Fruit fly (Drosophila melanogaster): Measurements from ENCODE around the gene Fum3.

The Fum3 gene

DNA sequence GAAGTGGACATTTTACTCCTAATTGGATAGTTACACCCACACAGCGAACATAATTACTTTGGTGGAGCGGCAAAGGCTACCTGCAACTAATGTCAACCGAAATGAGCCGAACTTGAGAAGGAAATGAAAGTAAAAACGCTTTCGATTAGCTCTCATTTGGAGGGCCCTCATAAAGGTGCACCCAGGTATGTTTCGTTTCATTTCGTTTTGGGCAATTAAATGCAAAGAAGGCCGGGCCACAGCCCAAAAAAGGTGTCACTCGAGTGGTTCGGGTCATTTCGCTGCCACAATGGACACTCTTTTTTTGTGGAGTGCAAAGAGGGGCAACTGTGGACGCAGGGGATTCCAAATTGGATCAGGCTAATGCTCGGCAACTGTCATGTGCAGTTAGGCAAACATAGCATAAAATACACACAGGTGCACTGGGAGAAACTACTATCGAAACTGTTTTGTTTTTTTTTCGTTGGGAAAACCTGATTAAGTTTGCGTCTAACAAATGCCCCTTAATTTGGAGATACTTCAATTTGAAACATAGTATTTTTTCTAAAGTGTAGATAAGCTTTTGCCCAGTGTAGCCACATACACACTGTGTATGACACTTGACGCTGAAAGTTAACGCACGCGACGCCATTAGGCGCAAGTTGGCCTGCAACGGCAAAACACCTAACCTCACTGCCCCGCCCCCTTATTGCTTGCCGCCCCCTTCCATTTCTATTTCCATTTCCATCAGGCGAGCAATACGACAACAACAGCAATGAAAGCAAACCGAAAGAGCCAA, 49.0 kb downstream of the Fum3 start (continued):
- TF ChIP-seq ap (GFP tag; IDR thresholded peaks at IDR 0.05) = peak; percentile 92
- peak; percentile 92 for TF ChIP-seq pnt (GFP tag; optimal IDR thresholded peaks at IDR 0.05)
- TF ChIP-seq CG11398 (GFP tag; optimal IDR thresholded peaks at IDR 0.05) = peak; percentile 74
- peak; percentile 59 for TF ChIP-seq Usf (GFP tag; optimal IDR thresholded peaks at IDR 0.05)
- peak; percentile 49 for TF ChIP-seq CG3065 (GFP tag; optimal IDR thresholded peaks at IDR 0.05)
- TF ChIP-seq CG5180 (GFP tag; optimal IDR thresholded peaks at IDR 0.05) = peak; percentile 64
- peak; percentile 10; the same call in 1 of the 2 replicates for TF ChIP-seq CG9932 (GFP tag; IDR thresholded peaks at IDR 0.05)
- peak; percentile 79 for TF ChIP-seq CG15696 (tag; optimal IDR thresholded peaks at IDR 0.05)
- TF ChIP-seq C15 (GFP tag; IDR thresholded peaks at IDR 0.05) = peak; percentile 84; the same call in 2 of the 3 replicates
- TF ChIP-seq CG6683 (GFP tag; optimal IDR thresholded peaks at IDR 0.05) = no peak
- peak; percentile 81 for TF ChIP-seq maf-S (GFP tag; optimal IDR thresholded peaks at IDR 0.05)
- TF ChIP-seq stc (GFP tag; IDR thresholded peaks at IDR 0.05) = peak; percentile 94
- TF ChIP-seq chif (GFP tag; optimal IDR thresholded peaks at IDR 0.05) = peak; percentile 85 to 87
- no peak for TF ChIP-seq CG2129 (GFP tag; IDR thresholded peaks at IDR 0.05; ENCODE audit: partially characterized antibody)
- no peak for TF ChIP-seq cg (GFP tag; optimal IDR thresholded peaks at IDR 0.05)
- peak; percentile 66 for TF ChIP-seq CG12155 (GFP tag; optimal IDR thresholded peaks at IDR 0.05)
- peak; percentile 92 for TF ChIP-seq Mrtf (GFP tag; IDR thresholded peaks at IDR 0.05)
- TF ChIP-seq hb (GFP tag; IDR thresholded peaks at IDR 0.05; ENCODE audit: partially characterized antibody) = no peak
- TF ChIP-seq CG10959 (GFP tag; IDR thresholded peaks at IDR 0.05) = peak; percentile 96
- TF ChIP-seq CG1832 (GFP tag; optimal IDR thresholded peaks at IDR 0.05) = no peak
- peak; percentile 92 for TF ChIP-seq jumu (GFP tag; optimal IDR thresholded peaks at IDR 0.05)
- TF ChIP-seq danr (GFP tag; IDR thresholded peaks at IDR 0.05) = peak; percentile 89
- peak; percentile 81 for TF ChIP-seq CG11696 (GFP tag; IDR thresholded peaks at IDR 0.05)
- TF ChIP-seq trh (GFP tag; optimal IDR thresholded peaks at IDR 0.05) = peak; percentile 70
- peak; percentile 64 for TF ChIP-seq CG16815 (GFP tag; optimal IDR thresholded peaks at IDR 0.05)
- TF ChIP-seq luna (GFP tag; optimal IDR thresholded peaks at IDR 0.05) = no peak
- no peak for TF ChIP-seq usp (GFP tag; optimal IDR thresholded peaks at IDR 0.05)
- no peak for TF ChIP-seq pita (GFP tag; optimal IDR thresholded peaks at IDR 0.05)
- TF ChIP-seq BEAF-32 (GFP tag; optimal IDR thresholded peaks at IDR 0.05) = no peak
- TF ChIP-seq CG11695 (GFP tag; IDR thresholded peaks at IDR 0.05) = peak; percentile 84
- no peak for TF ChIP-seq CG7963 (GFP tag; IDR thresholded peaks at IDR 0.05; ENCODE audit: partially characterized antibody)
- peak; percentile 90 for TF ChIP-seq unpg (GFP tag; optimal IDR thresholded peaks at IDR 0.05)
- no peak for TF ChIP-seq mld (GFP tag; IDR thresholded peaks at IDR 0.05; ENCODE audit: partially characterized antibody)
- peak; percentile 68 for TF ChIP-seq Taf1 (GFP tag; IDR thresholded peaks at IDR 0.05)
- TF ChIP-seq H15 (GFP tag; IDR thresholded peaks at IDR 0.05) = peak; percentile 93
- peak; percentile 64 for TF ChIP-seq CG15269 (tag; optimal IDR thresholded peaks at IDR 0.05)
- TF ChIP-seq CG4820 (GFP tag; optimal IDR thresholded peaks at IDR 0.05) = peak; percentile 94
- peak; percentile 80 for TF ChIP-seq seq (GFP tag; IDR thresholded peaks at IDR 0.05)
- TF ChIP-seq twi (tag; optimal IDR thresholded peaks at IDR 0.05) = no peak
- TF ChIP-seq sr (GFP tag; IDR thresholded peaks at IDR 0.05) = peak; percentile 80
- peak; percentile 59 for TF ChIP-seq Bdp1 (GFP tag; optimal IDR thresholded peaks at IDR 0.05)
- no peak for TF ChIP-seq h (optimal IDR thresholded peaks at IDR 0.05)
- peak; percentile 61 for TF ChIP-seq tap (tag; optimal IDR thresholded peaks at IDR 0.05)
- TF ChIP-seq CG10366 (GFP tag; IDR thresholded peaks at IDR 0.05) = peak; percentile 93
- peak; percentile 76 for TF ChIP-seq CG1233 (GFP tag; optimal IDR thresholded peaks at IDR 0.05)
- peak; percentile 50 for TF ChIP-seq psq (GFP tag; optimal IDR thresholded peaks at IDR 0.05)
- peak; percentile 89 for TF ChIP-seq CG14441 (GFP tag; IDR thresholded peaks at IDR 0.05)
- peak; percentile 71 for TF ChIP-seq CG13624 (GFP tag; optimal IDR thresholded peaks at IDR 0.05)
- peak; percentile 81 for TF ChIP-seq CG2678 (tag; optimal IDR thresholded peaks at IDR 0.05)
- TF ChIP-seq MESR4 (GFP tag; optimal IDR thresholded peaks at IDR 0.05) = no peak

Data from whole organism, embryonic.